Fruit fly (Drosophila melanogaster): ENCODE data around the gene CG11696.

Gene CG11696

DNA sequence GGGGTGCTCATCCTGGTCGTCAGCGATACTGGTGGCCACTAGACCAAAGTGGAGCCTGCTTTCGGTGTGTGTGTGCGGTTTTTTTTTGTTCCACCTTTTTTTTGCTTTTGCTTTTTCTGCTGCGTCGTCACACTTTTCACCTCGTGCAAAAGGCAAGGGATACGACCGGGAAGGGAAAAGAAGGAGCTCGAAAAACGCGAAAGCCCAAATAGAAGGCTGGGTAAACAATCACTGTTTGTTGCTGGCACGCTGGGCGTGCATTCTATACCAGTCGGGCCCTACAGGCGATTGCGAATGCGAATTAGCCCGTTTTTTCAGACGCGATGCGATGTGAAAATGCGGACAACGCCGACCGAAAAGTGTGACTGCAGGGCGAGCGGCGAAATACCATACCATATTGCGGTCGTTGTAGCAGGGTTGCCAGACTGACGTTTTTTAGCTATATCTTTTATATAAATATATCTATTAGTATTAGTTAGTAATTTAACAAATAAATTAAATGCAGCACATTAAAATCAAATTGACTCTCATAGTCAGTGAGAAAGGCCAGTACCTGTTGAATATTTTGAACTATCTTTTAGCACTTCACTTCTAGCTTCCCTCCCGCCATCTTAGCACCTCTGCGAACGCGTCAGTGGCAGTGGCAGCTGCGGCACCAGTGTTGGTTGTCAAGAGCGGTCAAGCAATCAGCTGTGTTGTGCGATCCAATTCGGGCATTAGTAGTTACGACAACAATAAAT lies 3.4 kb upstream of the CG11696 start, which contains the start of the genes Polr2A and CG11699 (continued):
- peak; percentile 27; the same call in 1 of the 2 replicates for TF ChIP-seq amos (GFP tag; IDR thresholded peaks at IDR 0.05; ENCODE audit: partially characterized antibody)
- peak; percentile 2 for TF ChIP-seq Sry-δ (GFP tag; optimal IDR thresholded peaks at IDR 0.05)
- TF ChIP-seq CG6683 (GFP tag; optimal IDR thresholded peaks at IDR 0.05): no peak
- TF ChIP-seq CG4404 (GFP tag; IDR thresholded peaks at IDR 0.05): peak; percentile 25; the same call in 1 of the 2 replicates
- no peak for TF ChIP-seq CG12744 (GFP tag; optimal IDR thresholded peaks at IDR 0.05)
- TF ChIP-seq CG10462 (GFP tag; optimal IDR thresholded peaks at IDR 0.05): peak; percentile 4
- no peak for TF ChIP-seq schlank (tag; optimal IDR thresholded peaks at IDR 0.05)
- no peak for TF ChIP-seq CG42726 (GFP tag; IDR thresholded peaks at IDR 0.05; ENCODE audit: partially characterized antibody)
- TF ChIP-seq NfI (GFP tag; optimal IDR thresholded peaks at IDR 0.05): peak; percentile 32
- no peak for TF ChIP-seq da (GFP tag; optimal IDR thresholded peaks at IDR 0.05)
- no peak for TF ChIP-seq H15 (GFP tag; IDR thresholded peaks at IDR 0.05)
- TF ChIP-seq Atf-2 (GFP tag; optimal IDR thresholded peaks at IDR 0.05): no peak
- no peak for TF ChIP-seq ATbp (GFP tag; optimal IDR thresholded peaks at IDR 0.05)
- no peak for TF ChIP-seq CG32772 (GFP tag; IDR thresholded peaks at IDR 0.05)
- peak; percentile 23 for TF ChIP-seq CG1602 (GFP tag; optimal IDR thresholded peaks at IDR 0.05)
- no peak for TF ChIP-seq gro (GFP tag; optimal IDR thresholded peaks at IDR 0.05)
- peak; percentile 41 for TF ChIP-seq lilli (GFP tag; optimal IDR thresholded peaks at IDR 0.05)
- TF ChIP-seq CG1024 (GFP tag; IDR thresholded peaks at IDR 0.05): no peak
- no peak for TF ChIP-seq nau (GFP tag; optimal IDR thresholded peaks at IDR 0.05)
- no peak for TF ChIP-seq Bteb2 (GFP tag; optimal IDR thresholded peaks at IDR 0.05)
- peak in 1 of 2 experiments; percentile 44 for TF ChIP-seq Pdp1 (GFP tag; optimal IDR thresholded peaks at IDR 0.05)
- TF ChIP-seq Ssrp (tag; optimal IDR thresholded peaks at IDR 0.05): peak; percentile 12
- peak; percentile 50; the same call in 1 of the 2 replicates for TF ChIP-seq CG31224 (GFP tag; IDR thresholded peaks at IDR 0.05)
- peak; percentile 75 for TF ChIP-seq Nf-YC (tag; optimal IDR thresholded peaks at IDR 0.05)
- TF ChIP-seq CG16779 (GFP tag; IDR thresholded peaks at IDR 0.05): no peak
- TF ChIP-seq psq (GFP tag; optimal IDR thresholded peaks at IDR 0.05): no peak
- no peak for TF ChIP-seq eyg (GFP tag; optimal IDR thresholded peaks at IDR 0.05)
- no peak; the same call in none of the 2 replicates for TF ChIP-seq Adf1 (GFP tag; IDR thresholded peaks at IDR 0.05)
- no peak for TF ChIP-seq CG12236 (GFP tag; optimal IDR thresholded peaks at IDR 0.05)
- TF ChIP-seq MBD-R2 (GFP tag; IDR thresholded peaks at IDR 0.05): peak; percentile 81
- TF ChIP-seq insv (GFP tag; optimal IDR thresholded peaks at IDR 0.05): peak in 1 of 2 experiments; percentile 53
- TF ChIP-seq gce (GFP tag; IDR thresholded peaks at IDR 0.05): no peak
- peak; percentile 75 for TF ChIP-seq nmo (GFP tag; optimal IDR thresholded peaks at IDR 0.05)
- peak; percentile 27; the same call in 1 of the 2 replicates for TF ChIP-seq al (GFP tag; IDR thresholded peaks at IDR 0.05)
- no peak for TF ChIP-seq mirr (GFP tag; optimal IDR thresholded peaks at IDR 0.05)
- no peak for TF ChIP-seq Awh (GFP tag; IDR thresholded peaks at IDR 0.05)
- no peak for TF ChIP-seq nerfin-2 (GFP tag; IDR thresholded peaks at IDR 0.05; ENCODE audit: partially characterized antibody)
- TF ChIP-seq dm (GFP tag; optimal IDR thresholded peaks at IDR 0.05): peak; percentile 18
- no peak for TF ChIP-seq onecut (GFP tag; IDR thresholded peaks at IDR 0.05)
- peak; percentile 14 for TF ChIP-seq CG10654 (GFP tag; optimal IDR thresholded peaks at IDR 0.05)
- no peak for TF ChIP-seq D19B (GFP tag; optimal IDR thresholded peaks at IDR 0.05)
- TF ChIP-seq CG13424 (tag; optimal IDR thresholded peaks at IDR 0.05): peak; percentile 60
- no peak for TF ChIP-seq chif (GFP tag; optimal IDR thresholded peaks at IDR 0.05)
- no peak for TF ChIP-seq CG6854 (GFP tag; optimal IDR thresholded peaks at IDR 0.05)
- TF ChIP-seq CG10321 (GFP tag; IDR thresholded peaks at IDR 0.05): no peak
- no peak for TF ChIP-seq gsb (GFP tag; IDR thresholded peaks at IDR 0.05)
- no peak for TF ChIP-seq ranshi (GFP tag; IDR thresholded peaks at IDR 0.05)
- no peak for TF ChIP-seq slp2 (GFP tag; optimal IDR thresholded peaks at IDR 0.05)
- TF ChIP-seq CG13624 (GFP tag; optimal IDR thresholded peaks at IDR 0.05): no peak
- no peak for TF ChIP-seq ab (GFP tag; optimal IDR thresholded peaks at IDR 0.05)

All from whole organism, embryonic.